Fruit fly (Drosophila melanogaster) Kc167 (cell line): ENCODE data around the gene CG12347.

Experiments used
- Sin3A ChIP-seq: fragments of >200 bp; optimal IDR thresholded peaks from 2 replicates; lab custom pipeline; 2018; ENCODE audit warnings: missing external identifiers
- psq ChIP-seq: fragments of >200 bp; optimal IDR thresholded peaks from 2 replicates; lab custom pipeline; 2017; ENCODE audit warnings: missing external identifiers

DNA sequence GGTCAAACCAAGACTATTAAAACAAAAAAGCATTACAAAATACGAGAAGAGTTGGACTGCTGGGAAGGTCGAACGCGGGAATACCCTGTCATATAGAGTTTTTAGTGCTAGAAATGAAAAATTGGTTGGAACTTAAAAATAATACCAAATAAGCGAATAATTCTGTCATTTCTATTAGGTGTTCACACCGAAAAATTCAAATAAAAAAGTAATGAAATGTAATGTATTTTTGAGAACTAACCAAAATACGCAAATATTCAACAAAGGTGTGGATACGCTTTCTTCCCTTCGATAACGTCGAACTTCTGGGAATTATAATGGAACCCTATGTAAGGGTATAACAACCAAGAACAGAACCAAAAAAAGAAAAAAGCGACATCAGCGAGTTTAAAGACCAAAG, 45.5 kb downstream of the CG12347 start:
- TF ChIP-seq psq (lab: Kevin White, UChicago): no peak
- TF ChIP-seq Sin3A (lab: Kevin White, UChicago): no peak
